Fruit fly (Drosophila melanogaster): Measurements from ENCODE around the gene Lkb1.

Lkb1 gene

dm6 chr3R:13660924-13661659 lies 15.3 kb upstream of the Lkb1 start, which contains the start of gene B52 (continued):
- no peak for TF ChIP-seq fru (optimal IDR thresholded peaks at IDR 0.05)
- peak; percentile 34 for TF ChIP-seq pnt (GFP tag; optimal IDR thresholded peaks at IDR 0.05)
- TF ChIP-seq crc (GFP tag; optimal IDR thresholded peaks at IDR 0.05), result peak; percentile 55
- peak; percentile 69 for TF ChIP-seq CG4328 (GFP tag; optimal IDR thresholded peaks at IDR 0.05)
- peak; percentile 78 for TF ChIP-seq gcm (GFP tag; optimal IDR thresholded peaks at IDR 0.05)
- TF ChIP-seq CG12219 (GFP tag; optimal IDR thresholded peaks at IDR 0.05), result peak; percentile 62
- TF ChIP-seq Mes4 (GFP tag; optimal IDR thresholded peaks at IDR 0.05), result peak; percentile 86
- TF ChIP-seq rib (GFP tag; IDR thresholded peaks at IDR 0.05), result peak; percentile 51; the same call in 1 of the 2 replicates
- peak; percentile 60; the same call in 2 of the 3 replicates for TF ChIP-seq H15 (GFP tag; IDR thresholded peaks at IDR 0.05)
- TF ChIP-seq Trl (optimal IDR thresholded peaks at IDR 0.05), result no peak
- TF ChIP-seq Trl (GFP tag; optimal IDR thresholded peaks at IDR 0.05), result peak; percentile 51
- TF ChIP-seq danr (GFP tag; IDR thresholded peaks at IDR 0.05), result no peak
- TF ChIP-seq CG3995 (GFP tag; optimal IDR thresholded peaks at IDR 0.05), result peak; percentile 51
- TF ChIP-seq D19A (tag; optimal IDR thresholded peaks at IDR 0.05), result peak; percentile 16
- no peak for TF ChIP-seq CG1832 (GFP tag; optimal IDR thresholded peaks at IDR 0.05)
- no peak for TF ChIP-seq sima (GFP tag; optimal IDR thresholded peaks at IDR 0.05)
- TF ChIP-seq Tbp (GFP tag; optimal IDR thresholded peaks at IDR 0.05), result no peak
- peak; percentile 80 for TF ChIP-seq vvl (GFP tag; IDR thresholded peaks at IDR 0.05)
- peak; percentile 83 for TF ChIP-seq CG12071 (GFP tag; optimal IDR thresholded peaks at IDR 0.05)
- peak; percentile 16 for TF ChIP-seq ab (GFP tag; optimal IDR thresholded peaks at IDR 0.05)
- no peak for TF ChIP-seq tx (GFP tag; optimal IDR thresholded peaks at IDR 0.05)
- no peak for TF ChIP-seq Hr78 (GFP tag; optimal IDR thresholded peaks at IDR 0.05)
- peak; percentile 39; the same call in 1 of the 2 replicates for TF ChIP-seq CG9215 (GFP tag; IDR thresholded peaks at IDR 0.05)
- TF ChIP-seq Abd-B (GFP tag; optimal IDR thresholded peaks at IDR 0.05), result peak; percentile 10
- TF ChIP-seq Rfx (GFP tag; IDR thresholded peaks at IDR 0.05), result peak; percentile 82
- TF ChIP-seq HHEX (GFP tag; optimal IDR thresholded peaks at IDR 0.05), result peak; percentile 74
- TF ChIP-seq Meics (GFP tag; optimal IDR thresholded peaks at IDR 0.05), result peak; percentile 79
- TF ChIP-seq Hand (GFP tag; optimal IDR thresholded peaks at IDR 0.05), result peak; percentile 61
- peak; percentile 70; the same call in 1 of the 3 replicates for TF ChIP-seq gce (GFP tag; IDR thresholded peaks at IDR 0.05)
- TF ChIP-seq CG10979 (tag; optimal IDR thresholded peaks at IDR 0.05), result peak; percentile 32
- TF ChIP-seq Dip3 (GFP tag; optimal IDR thresholded peaks at IDR 0.05), result peak; percentile 17
- TF ChIP-seq disco-r (GFP tag; optimal IDR thresholded peaks at IDR 0.05), result peak; percentile 62
- peak; percentile 63 for TF ChIP-seq unpg (GFP tag; optimal IDR thresholded peaks at IDR 0.05)
- no peak for TF ChIP-seq CG11504 (tag; optimal IDR thresholded peaks at IDR 0.05)
- peak; percentile 77 for TF ChIP-seq CG17568 (GFP tag; optimal IDR thresholded peaks at IDR 0.05)
- TF ChIP-seq Gug (GFP tag; IDR thresholded peaks at IDR 0.05), result peak; percentile 47; the same call in 2 of the 4 replicates
- no peak for TF ChIP-seq ato (GFP tag; IDR thresholded peaks at IDR 0.05; ENCODE audit: partially characterized antibody)
- peak; percentile 87 for TF ChIP-seq CG11456 (GFP tag; IDR thresholded peaks at IDR 0.05)
- no peak for TF ChIP-seq Hmx (GFP tag; optimal IDR thresholded peaks at IDR 0.05)
- TF ChIP-seq Atf-2 (GFP tag; optimal IDR thresholded peaks at IDR 0.05), result no peak
- TF ChIP-seq ci (GFP tag; IDR thresholded peaks at IDR 0.05), result peak; percentile 94
- peak; percentile 54 for TF ChIP-seq Opbp (GFP tag; IDR thresholded peaks at IDR 0.05; ENCODE audit: partially characterized antibody)
- TF ChIP-seq Hey (tag; optimal IDR thresholded peaks at IDR 0.05), result peak; percentile 70
- TF ChIP-seq ranshi (GFP tag; IDR thresholded peaks at IDR 0.05), result peak; percentile 49; the same call in 1 of the 2 replicates
- TF ChIP-seq Mrtf (GFP tag; IDR thresholded peaks at IDR 0.05), result peak; percentile 49; the same call in 1 of the 3 replicates
- peak; percentile 42 for TF ChIP-seq CG2712 (tag; optimal IDR thresholded peaks at IDR 0.05)
- no peak for TF ChIP-seq hbn (GFP tag; IDR thresholded peaks at IDR 0.05; ENCODE audit: partially characterized antibody)
- 0 out of 3 replicates have a peak, but pooled peaks have one; percentile 49 for TF ChIP-seq C15 (GFP tag; IDR thresholded peaks at IDR 0.05)
- no peak for TF ChIP-seq scrt (GFP tag; optimal IDR thresholded peaks at IDR 0.05)
- TF ChIP-seq CG43689 (GFP tag; IDR thresholded peaks at IDR 0.05), result no peak

Measured in whole organism, embryonic.